Fruit fly (Drosophila melanogaster): ENCODE data around the gene CG12355.

Gene CG12355

DNA sequence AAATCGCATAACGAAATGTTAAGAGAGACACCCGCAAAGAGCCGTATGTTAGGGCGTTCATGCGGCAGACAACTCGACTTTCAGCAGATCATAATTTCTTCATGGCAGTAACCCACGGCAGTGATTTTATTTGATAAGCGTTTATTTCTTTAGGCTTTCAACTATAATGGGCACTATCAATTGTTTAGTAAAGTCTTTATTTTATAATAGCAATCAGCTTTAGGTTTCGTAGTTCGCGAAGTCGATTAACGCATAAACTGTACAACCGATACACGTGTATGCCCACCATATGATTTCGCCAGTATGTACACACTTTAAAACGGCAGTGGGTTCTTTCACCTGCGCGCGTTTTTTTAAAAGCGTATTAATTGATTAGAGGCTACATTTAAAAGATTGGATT, 12.9 kb upstream of the CG12355 start, which contains the start of gene CG7841 (continued):
- TF ChIP-seq CG31388 (GFP tag; optimal IDR thresholded peaks at IDR 0.05) (peak; percentile 89), CG11247 (GFP tag; IDR thresholded peaks at IDR 0.05) (peak; percentile 92), CG11504 (tag; optimal IDR thresholded peaks at IDR 0.05) (peak; percentile 97), lilli (GFP tag; optimal IDR thresholded peaks at IDR 0.05) (peak; percentile 98), CG17612 (GFP tag; IDR thresholded peaks at IDR 0.05) (peak; percentile 83; the same call in 1 of the 2 replicates), ewg (GFP tag; optimal IDR thresholded peaks at IDR 0.05) (peak; percentile 92), CG32532 (GFP tag; IDR thresholded peaks at IDR 0.05) (peak; percentile 97), CG1233 (GFP tag; optimal IDR thresholded peaks at IDR 0.05) (peak; percentile 98), CG30431 (GFP tag; optimal IDR thresholded peaks at IDR 0.05) (peak; percentile 92), crp (GFP tag; optimal IDR thresholded peaks at IDR 0.05) (peak; percentile 56 to 87), CG5953 (GFP tag; IDR thresholded peaks at IDR 0.05) (peak; percentile 93), CG7928 (GFP tag; optimal IDR thresholded peaks at IDR 0.05) (peak; percentile 83), CG12744 (GFP tag; optimal IDR thresholded peaks at IDR 0.05) (peak; percentile 97), abd-A (tag; optimal IDR thresholded peaks at IDR 0.05) (peak; percentile 95), HLH54F (GFP tag; optimal IDR thresholded peaks at IDR 0.05) (peak; percentile 97), cwo (GFP tag; optimal IDR thresholded peaks at IDR 0.05) (peak; percentile 99), Elba2 (GFP tag; optimal IDR thresholded peaks at IDR 0.05) (peak; percentile 49), C15 (GFP tag; IDR thresholded peaks at IDR 0.05) (peak; percentile 93), CG6683 (GFP tag; optimal IDR thresholded peaks at IDR 0.05) (peak; percentile 97), bcd (GFP tag; optimal IDR thresholded peaks at IDR 0.05) (peak; percentile 96), CG7556 (GFP tag; optimal IDR thresholded peaks at IDR 0.05) (peak; percentile 97), CG16813 (GFP tag; IDR thresholded peaks at IDR 0.05; ENCODE audit: partially characterized antibody) (no peak), CG13894 (tag; optimal IDR thresholded peaks at IDR 0.05) (peak; percentile 98), Kr (GFP tag; optimal IDR thresholded peaks at IDR 0.05) (peak; percentile 85), CG12391 (tag; optimal IDR thresholded peaks at IDR 0.05) (peak; percentile 99), vfl (GFP tag; optimal IDR thresholded peaks at IDR 0.05) (peak; percentile 96), CG2116 (GFP tag; optimal IDR thresholded peaks at IDR 0.05) (peak; percentile 87), Mes4 (GFP tag; optimal IDR thresholded peaks at IDR 0.05) (peak; percentile 96), CG42726 (GFP tag; IDR thresholded peaks at IDR 0.05; ENCODE audit: partially characterized antibody) (0 out of 2 replicates have a peak, but pooled peaks have one; percentile 4), Dad (GFP tag; optimal IDR thresholded peaks at IDR 0.05) (peak; percentile 96), z (GFP tag; IDR thresholded peaks at IDR 0.05) (peak; percentile 79), Deaf1 (tag; optimal IDR thresholded peaks at IDR 0.05) (peak; percentile 87), CG15479 (GFP tag; optimal IDR thresholded peaks at IDR 0.05) (peak; percentile 48), CG33213 (GFP tag; optimal IDR thresholded peaks at IDR 0.05) (peak; percentile 97), Lhr (GFP tag; optimal IDR thresholded peaks at IDR 0.05) (peak; percentile 93), Rx (GFP tag; IDR thresholded peaks at IDR 0.05) (no peak; the same call in none of the 2 replicates), CHES-1-like (GFP tag; optimal IDR thresholded peaks at IDR 0.05) (peak; percentile 96), Sox100B (GFP tag; optimal IDR thresholded peaks at IDR 0.05) (peak; percentile 97), CG8924 (tag; optimal IDR thresholded peaks at IDR 0.05) (peak; percentile 99), cg (GFP tag; optimal IDR thresholded peaks at IDR 0.05) (peak; percentile 21), CG12659 (GFP tag; optimal IDR thresholded peaks at IDR 0.05) (peak; percentile 99), Doc2 (GFP tag; IDR thresholded peaks at IDR 0.05) (no peak), Ptx1 (GFP tag; IDR thresholded peaks at IDR 0.05) (peak; percentile 93), zen2 (GFP tag; IDR thresholded peaks at IDR 0.05; ENCODE audit: partially characterized antibody) (no peak), MTF-1 (GFP tag; optimal IDR thresholded peaks at IDR 0.05; ENCODE audit: borderline replicate concordance) (peak; percentile 97), dmrt99B (tag; optimal IDR thresholded peaks at IDR 0.05) (peak; percentile 98), Dek (tag; optimal IDR thresholded peaks at IDR 0.05) (peak; percentile 97), pita (GFP tag; optimal IDR thresholded peaks at IDR 0.05) (no peak), B-H2 (GFP tag; optimal IDR thresholded peaks at IDR 0.05) (peak; percentile 99), Dip3 (GFP tag; optimal IDR thresholded peaks at IDR 0.05) (peak; percentile 97)
